Worm (Caenorhabditis elegans): ENCODE data around the gene K09C6.10.

DNA sequence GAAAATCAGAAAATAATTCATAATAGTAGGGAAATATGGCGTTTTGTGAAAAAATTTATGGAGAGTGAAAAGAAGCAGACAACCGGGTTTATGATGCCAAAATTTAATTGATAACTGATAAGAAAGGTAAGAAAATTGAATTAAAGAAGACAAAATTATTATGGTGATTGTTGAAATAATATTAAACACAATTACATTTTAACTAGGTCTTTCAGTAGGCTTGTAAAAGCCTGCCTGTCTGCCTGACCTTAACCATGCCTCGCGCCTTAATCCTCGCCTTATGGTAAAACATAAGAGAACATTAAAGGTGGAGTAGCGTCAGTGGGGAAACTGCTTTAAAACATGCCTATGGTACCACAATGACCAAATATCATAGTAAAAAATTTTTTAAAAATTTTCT, 39.3 kb downstream of the K09C6.10 start, which contains the start of gene T02B11.8:
- no peak for TF ChIP-seq efl-1 (GFP tag; optimal IDR thresholded peaks at IDR 0.05)
- TF ChIP-seq rpc-1 (optimal IDR thresholded peaks at IDR 0.05) = no peak
- no peak for TF ChIP-seq rpc-1 (tag; optimal IDR thresholded peaks at IDR 0.05)
- no peak for TF ChIP-seq ama-1 (optimal IDR thresholded peaks at IDR 0.05)
- TF ChIP-seq ama-1 (GFP tag; optimal IDR thresholded peaks at IDR 0.05) = no peak
- no peak for TF ChIP-seq mes-4 (tag; optimal IDR thresholded peaks at IDR 0.05)
